Worm (Caenorhabditis elegans) whole organism, young adult: ENCODE data around the gene thoc-7.
A peak's percentile ranks its signal among the peaks of the same experiment; 100 is the strongest.

Experiments
- B0035.1 ChIP-seq: sonication (generic microtip); optimal IDR thresholded peaks from 2 replicates; lab custom pipeline; 2016; ENCODE audit warnings: missing genetic modification characterization, mild to moderate bottlenecking, missing compliant biosample characterization, missing genotype, missing genetic modification reagents
- B0336.3 ChIP-seq: fragments of 200-800 bp; sonication (Bioruptor generic); IDR thresholded peaks from 2 replicates; pipeline ENCODE4 v1.3.6; 2022; ENCODE audit warnings: missing genetic modification characterization, missing compliant biosample characterization
- F10E7.11 ChIP-seq: sonication (generic microtip); optimal IDR thresholded peaks from 2 replicates; lab custom pipeline; 2017; ENCODE audit warnings: mild to moderate bottlenecking, missing genetic modification characterization, moderate library complexity, missing compliant biosample characterization
- F33H1.4 ChIP-seq: fragments of 200-800 bp; sonication (Bioruptor generic); IDR thresholded peaks from 2 replicates; pipeline ENCODE4 v1.3.6; 2022; ENCODE audit warnings: missing genetic modification reagents, missing genetic modification characterization, missing compliant biosample characterization
- F37B4.10 ChIP-seq: fragments of 200-800 bp; sonication (Bioruptor generic); IDR thresholded peaks from 2 replicates; pipeline ENCODE4 v1.3.6; 2022; ENCODE audit warnings: missing genetic modification characterization, missing compliant biosample characterization
- F39B2.1 ChIP-seq: fragments of 200-800 bp; sonication (Bioruptor generic); IDR thresholded peaks from 2 replicates; pipeline ENCODE4 v1.3.6; 2022; ENCODE audit warnings: missing genetic modification reagents, missing genetic modification characterization, missing compliant biosample characterization
- F49E8.2 ChIP-seq: sonication (generic microtip); optimal IDR thresholded peaks from 3 replicates; lab custom pipeline; 2017; ENCODE audit warnings: missing genetic modification characterization, mild to moderate bottlenecking, missing compliant biosample characterization, antibody characterized with exemption, moderate library complexity; ENCODE audit not compliant: insufficient read depth
- F52B5.7 ChIP-seq: sonication (generic microtip); optimal IDR thresholded peaks from 2 replicates; lab custom pipeline; 2016; ENCODE audit warnings: mild to moderate bottlenecking, missing genetic modification characterization, missing compliant biosample characterization
- F55B11.4 ChIP-seq: sonication (generic microtip); optimal IDR thresholded peaks from 2 replicates; lab custom pipeline; 2016; ENCODE audit warnings: missing compliant biosample characterization, missing genetic modification characterization, borderline replicate concordance; ENCODE audit not compliant: insufficient read depth
- F57A8.1 ChIP-seq: fragments of 200-800 bp; sonication (Bioruptor generic); optimal IDR thresholded peaks from 2 replicates; lab custom pipeline; 2018; ENCODE audit warnings: mild to moderate bottlenecking, missing genetic modification characterization, moderate library complexity, missing compliant biosample characterization
- K11D2.4 ChIP-seq: fragments of 200-800 bp; sonication (Bioruptor generic); IDR thresholded peaks from 2 replicates; pipeline ENCODE4 v1.3.6; 2022; ENCODE audit warnings: missing genetic modification reagents, missing genetic modification characterization, missing compliant biosample characterization
- Y53G8AR.9 ChIP-seq: fragments of 200-800 bp; sonication (Bioruptor generic); conservative IDR thresholded peaks from 2 replicates; pipeline ENCODE4 v1.3.6; 2022; ENCODE audit warnings: missing genetic modification reagents, missing genetic modification characterization, missing compliant biosample characterization
- ZK185.1 ChIP-seq: sonication (generic microtip); optimal IDR thresholded peaks from 2 replicates; lab custom pipeline; 2016; ENCODE audit warnings: mild to moderate bottlenecking, missing genetic modification characterization, missing compliant biosample characterization; ENCODE audit not compliant: poor library complexity, severe bottlenecking
- aptf-2 ChIP-seq: fragments of 200-800 bp; sonication (Bioruptor generic); conservative IDR thresholded peaks from 2 replicates; pipeline ENCODE4 v1.3.6; 2022; ENCODE audit warnings: missing genetic modification reagents, missing genetic modification characterization, missing compliant biosample characterization
- aptf-3 ChIP-seq: fragments of 200-800 bp; sonication (Bioruptor generic); IDR thresholded peaks from 2 replicates; pipeline ENCODE4 v1.3.6; 2022; ENCODE audit warnings: missing genetic modification characterization, missing compliant biosample characterization
- atf-7 ChIP-seq: sonication (generic microtip); optimal IDR thresholded peaks from 2 replicates; lab custom pipeline; 2017; ENCODE audit warnings: mild to moderate bottlenecking, missing genetic modification characterization, missing compliant biosample characterization
- cebp-1 ChIP-seq, 2 experiments: fragments of 200-800 bp in 1 of 2; sonication (Bioruptor generic) in 1 of 2; sonication (generic microtip) in 1 of 2; IDR thresholded peaks in 1 of 2; optimal IDR thresholded peaks in 1 of 2; 2 replicates each; pipeline versions ENCODE4 v1.3.6 to Lab custom; 2017 to 2022; ENCODE audit warnings: missing compliant biosample characterization in 2 of 2, missing genetic modification characterization in 2 of 2, mild to moderate bottlenecking in 1 of 2, missing genetic modification reagents in 1 of 2, moderate library complexity in 1 of 2
- ceh-100 ChIP-seq: fragments of 200-800 bp; sonication (Bioruptor generic); IDR thresholded peaks from 2 replicates; pipeline ENCODE4 v1.3.6; 2022; ENCODE audit warnings: missing genetic modification reagents, missing genetic modification characterization, missing compliant biosample characterization
- ceh-40 ChIP-seq: fragments of 200-800 bp; sonication (Bioruptor generic); IDR thresholded peaks from 2 replicates; pipeline ENCODE4 v1.3.6; 2022; ENCODE audit warnings: missing genetic modification characterization, missing compliant biosample characterization
- ceh-58 ChIP-seq: fragments of 200-800 bp; sonication (Bioruptor generic); IDR thresholded peaks from 2 replicates; pipeline ENCODE4 v1.3.6; 2022; ENCODE audit warnings: missing genetic modification characterization, missing compliant biosample characterization
- chd-7 ChIP-seq: sonication (generic microtip); optimal IDR thresholded peaks from 2 replicates; lab custom pipeline; 2016; ENCODE audit warnings: mild to moderate bottlenecking, missing genetic modification characterization, moderate library complexity, missing compliant biosample characterization
- efl-1 ChIP-seq: fragments of 150-350 bp; optimal IDR thresholded peaks from 2 replicates; lab custom pipeline; 2014; ENCODE audit warnings: missing biosample characterization, missing genetic modification reagents, missing genetic modification characterization
- egl-44 ChIP-seq: fragments of 200-800 bp; sonication (Bioruptor generic); IDR thresholded peaks from 2 replicates; pipeline ENCODE4 v1.3.6; 2022; ENCODE audit warnings: missing genetic modification reagents, missing genetic modification characterization, missing compliant biosample characterization
- gei-17 ChIP-seq: fragments of 200-800 bp; sonication (Bioruptor generic); optimal IDR thresholded peaks from 2 replicates; lab custom pipeline; 2018; ENCODE audit warnings: mild to moderate bottlenecking, missing genetic modification characterization, missing compliant biosample characterization
- hlh-12 ChIP-seq: sonication (generic microtip); optimal IDR thresholded peaks from 2 replicates; lab custom pipeline; 2016; ENCODE audit warnings: missing genetic modification characterization, missing compliant biosample characterization
- hlh-26 ChIP-seq: fragments of 200-800 bp; sonication (Bioruptor generic); conservative IDR thresholded peaks from 2 replicates; pipeline ENCODE4 v1.3.6; 2022; ENCODE audit warnings: missing genetic modification reagents, missing genetic modification characterization, missing compliant biosample characterization
- hmg-20 ChIP-seq: fragments of 200-800 bp; sonication (Bioruptor generic); IDR thresholded peaks from 2 replicates; pipeline ENCODE4 v1.3.6; 2022; ENCODE audit warnings: missing genetic modification reagents, missing genetic modification characterization, missing compliant biosample characterization
- hrde-1 ChIP-seq: sonication (generic microtip); optimal IDR thresholded peaks from 2 replicates; lab custom pipeline; 2016; ENCODE audit warnings: missing genetic modification characterization, mild to moderate bottlenecking, missing compliant biosample characterization, moderate library complexity, missing genotype, missing genetic modification reagents, borderline replicate concordance
- let-607 ChIP-seq, 2 experiments: fragments of 200-800 bp in 1 of 2; sonication (Bioruptor generic) in 1 of 2; sonication (generic microtip) in 1 of 2; optimal IDR thresholded peaks; 2 replicates each; lab custom pipeline; 2016 to 2018; ENCODE audit warnings: mild to moderate bottlenecking in 2 of 2, missing compliant biosample characterization in 2 of 2, missing genetic modification characterization in 2 of 2, moderate library complexity in 2 of 2, missing genotype in 1 of 2
- lin-26 ChIP-seq: fragments of 200-800 bp; sonication (Bioruptor generic); IDR thresholded peaks from 2 replicates; pipeline ENCODE4 v1.3.6; 2022; ENCODE audit warnings: missing genetic modification reagents, missing genetic modification characterization, missing compliant biosample characterization
- lin-40 ChIP-seq: sonication (generic microtip); optimal IDR thresholded peaks from 2 replicates; lab custom pipeline; 2016; ENCODE audit warnings: missing genetic modification characterization, mild to moderate bottlenecking, missing compliant biosample characterization, missing genotype, missing genetic modification reagents
- lsy-27 ChIP-seq: sonication (generic microtip); optimal IDR thresholded peaks from 2 replicates; lab custom pipeline; 2017; ENCODE audit warnings: missing genetic modification characterization, mild to moderate bottlenecking, missing compliant biosample characterization, antibody characterized with exemption, missing genotype, borderline replicate concordance; ENCODE audit not compliant: insufficient read depth
- madf-10 ChIP-seq: sonication (generic microtip); optimal IDR thresholded peaks from 2 replicates; lab custom pipeline; 2016; ENCODE audit warnings: mild to moderate bottlenecking, missing genetic modification characterization, missing compliant biosample characterization
- madf-3 ChIP-seq: fragments of 200-800 bp; sonication (Bioruptor generic); IDR thresholded peaks from 2 replicates; pipeline ENCODE4 v1.3.6; 2022; ENCODE audit warnings: missing genetic modification reagents, missing genetic modification characterization, missing compliant biosample characterization
- madf-8 ChIP-seq: fragments of 200-800 bp; sonication (Bioruptor generic); conservative IDR thresholded peaks from 2 replicates; pipeline ENCODE4 v1.3.6; 2022; ENCODE audit warnings: missing genetic modification reagents, missing genetic modification characterization, missing compliant biosample characterization
- mes-4 ChIP-seq: sonication (generic microtip); optimal IDR thresholded peaks from 2 replicates; lab custom pipeline; 2016; ENCODE audit warnings: missing genotype, missing genetic modification characterization, missing compliant biosample characterization
- mxl-1 ChIP-seq: sonication (generic microtip); optimal IDR thresholded peaks from 2 replicates; lab custom pipeline; 2016; ENCODE audit warnings: missing genetic modification characterization, missing compliant biosample characterization
- nfya-2 ChIP-seq: fragments of 200-800 bp; sonication (Bioruptor generic); IDR thresholded peaks from 2 replicates; pipeline ENCODE4 v1.3.6; 2022; ENCODE audit warnings: missing genetic modification reagents, missing genetic modification characterization, missing compliant biosample characterization
- nfyb-1 ChIP-seq: fragments of 200-800 bp; sonication (Bioruptor generic); IDR thresholded peaks from 2 replicates; pipeline ENCODE4 v1.3.6; 2022; ENCODE audit warnings: missing genetic modification reagents, missing genetic modification characterization, missing compliant biosample characterization
- nhr-90 ChIP-seq: sonication (generic microtip); optimal IDR thresholded peaks from 2 replicates; lab custom pipeline; 2016; ENCODE audit warnings: missing genotype, mild to moderate bottlenecking, missing genetic modification characterization, missing compliant biosample characterization
- repo-1 ChIP-seq: sonication (generic microtip); optimal IDR thresholded peaks from 2 replicates; lab custom pipeline; 2017; ENCODE audit warnings: mild to moderate bottlenecking, missing genetic modification characterization, missing compliant biosample characterization
- rpc-1 ChIP-seq, 2 experiments: fragments of 150-350 bp in 1 of 2; sonication (generic microtip) in 1 of 2; optimal IDR thresholded peaks; 2 replicates each; lab custom pipeline; 2014 to 2018; ENCODE audit warnings: missing biosample characterization in 1 of 2, missing genetic modification characterization in 1 of 2, missing genetic modification reagents in 1 of 2, missing genotype in 1 of 2
- sea-2 ChIP-seq: fragments of 200-800 bp; sonication (Bioruptor generic); IDR thresholded peaks from 2 replicates; pipeline ENCODE4 v1.3.6; 2022; ENCODE audit warnings: missing genetic modification characterization, missing compliant biosample characterization
- tlf-1 ChIP-seq: fragments of 200-800 bp; sonication (Bioruptor generic); optimal IDR thresholded peaks from 2 replicates; lab custom pipeline; 2018; ENCODE audit warnings: mild to moderate bottlenecking, missing genetic modification characterization, missing compliant biosample characterization
- unc-130 ChIP-seq: sonication (generic microtip); optimal IDR thresholded peaks from 2 replicates; lab custom pipeline; 2016; ENCODE audit warnings: missing genetic modification reagents, missing genetic modification characterization, missing compliant biosample characterization
- unc-62 ChIP-seq: fragments of 150-350 bp; optimal IDR thresholded peaks from 2 replicates; lab custom pipeline; 2014; ENCODE audit warnings: missing biosample characterization, missing genetic modification reagents, missing genetic modification characterization
- ztf-26 ChIP-seq: sonication (generic microtip); optimal IDR thresholded peaks from 2 replicates; lab custom pipeline; 2017; ENCODE audit warnings: missing genetic modification characterization, missing compliant biosample characterization

The thoc-7 gene

DNA sequence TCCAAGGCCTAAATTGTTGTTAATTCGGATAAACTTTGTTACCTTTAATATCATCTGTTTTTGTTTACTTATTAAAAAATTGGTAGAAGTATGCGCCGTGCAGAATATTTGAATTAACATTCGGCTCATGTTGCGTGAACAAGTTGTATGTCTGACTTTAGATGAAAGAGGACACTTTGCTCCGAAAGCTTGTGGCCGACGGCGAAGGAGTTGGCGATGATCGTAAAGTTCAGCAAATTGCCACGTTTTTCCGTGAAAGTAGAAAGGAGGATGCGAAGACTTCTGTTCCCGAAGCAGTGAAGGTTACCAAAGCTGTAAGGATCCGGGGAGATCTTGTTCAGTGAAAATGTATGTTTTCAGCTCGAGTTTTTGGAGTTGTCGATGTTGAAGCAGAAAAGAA lies at the start of gene thoc-7:
Gene thoc-7, plus strand, starts transcription at position 162 of the 400 bp plus-strand sequence.
- TF ChIP-seq unc-130 (GFP tag; lab: Kevin White, UChicago) (no peak), aptf-2 (GFP tag; lab: Robert Waterston, UW) (no peak), madf-10 (tag; lab: Kevin White, UChicago) (peak; percentile 10), egl-44 (GFP tag; lab: Robert Waterston, UW) (no peak), efl-1 (GFP tag; lab: Kevin White, UChicago) (no peak), atf-7 (tag; lab: Kevin White, UChicago) (peak; percentile 54), nfya-2 (GFP tag; lab: Robert Waterston, UW) (0 out of 2 replicates have a peak, but pooled peaks have one; percentile 60), aptf-3 (GFP tag; lab: Robert Waterston, UW) (no peak), ceh-100 (0 out of 2 replicates have a peak, but pooled peaks have one; percentile 39), ceh-40 (0 out of 2 replicates have a peak, but pooled peaks have one; percentile 52), gei-17 (GFP tag; lab: Kevin White, UChicago) (no peak), madf-3 (GFP tag; lab: Robert Waterston, UW) (peak; percentile 75), ztf-26 (tag; lab: Kevin White, UChicago) (no peak), nhr-90 (tag; lab: Kevin White, UChicago) (no peak), F55B11.4 (tag; lab: Kevin White, UChicago) (no peak), F37B4.10 (no peak), ZK185.1 (tag; lab: Kevin White, UChicago) (no peak), sea-2 (GFP tag; lab: Robert Waterston, UW) (no peak), repo-1 (tag; lab: Kevin White, UChicago) (peak; percentile 35), hlh-26 (GFP tag; lab: Robert Waterston, UW) (no peak), Y53G8AR.9 (GFP tag; lab: Robert Waterston, UW) (peak; percentile 77), mes-4 (no peak), F10E7.11 (tag; lab: Kevin White, UChicago) (no peak), unc-62 (GFP tag; lab: Kevin White, UChicago) (no peak), rpc-1 (optimal IDR thresholded peaks at IDR 0.05; lab: Kevin White, UChicago) (no peak), rpc-1 (tag; optimal IDR thresholded peaks at IDR 0.05; lab: Kevin White, UChicago) (no peak), B0336.3 (GFP tag; lab: Robert Waterston, UW) (peak; percentile 91), F49E8.2 (tag; lab: Kevin White, UChicago) (peak; percentile 84), tlf-1 (GFP tag; lab: Kevin White, UChicago) (peak; percentile 56), F57A8.1 (GFP tag; lab: Kevin White, UChicago) (no peak), F33H1.4 (GFP tag; lab: Robert Waterston, UW) (peak; percentile 60; the same call in 1 of the 2 replicates), hrde-1 (tag; lab: Kevin White, UChicago) (peak; percentile 50), lin-26 (GFP tag; lab: Robert Waterston, UW) (0 out of 2 replicates have a peak, but pooled peaks have one; percentile 57), K11D2.4 (no peak), hmg-20 (GFP tag; lab: Robert Waterston, UW) (no peak), lsy-27 (tag; lab: Kevin White, UChicago) (no peak), B0035.1 (tag; lab: Kevin White, UChicago) (no peak), hlh-12 (tag; lab: Kevin White, UChicago) (no peak), let-607 (tag; optimal IDR thresholded peaks at IDR 0.05; lab: Kevin White, UChicago) (no peak), chd-7 (tag; lab: Kevin White, UChicago) (peak; percentile 59), mxl-1 (tag; lab: Kevin White, UChicago) (peak; percentile 19), ceh-58 (GFP tag; lab: Robert Waterston, UW) (peak; percentile 89; the same call in 1 of the 2 replicates), madf-8 (GFP tag; lab: Robert Waterston, UW) (no peak), cebp-1 (GFP tag; IDR thresholded peaks at IDR 0.05; lab: Robert Waterston, UW) (no peak), cebp-1 (tag; optimal IDR thresholded peaks at IDR 0.05; lab: Kevin White, UChicago) (peak; percentile 18), F52B5.7 (tag; lab: Kevin White, UChicago) (peak; percentile 15), lin-40 (no peak), nfyb-1 (GFP tag; lab: Robert Waterston, UW) (peak; percentile 84), F39B2.1 (GFP tag; lab: Robert Waterston, UW) (peak; percentile 90)
